Worm (Caenorhabditis elegans) whole organism, L4/young adult: Measurements from ENCODE around the gene C07C7.1.

Source experiments
- W03F9.2 ChIP-seq: fragments of 150-350 bp; optimal IDR thresholded peaks from 2 replicates; lab custom pipeline; 2014; ENCODE audit warnings: missing biosample characterization, missing genetic modification characterization
- him-1 ChIP-seq: sonication (generic microtip); optimal IDR thresholded peaks from 2 replicates; lab custom pipeline; 2016; ENCODE audit warnings: missing genotype, missing genetic modification reagents, missing genetic modification characterization, missing compliant biosample characterization

- no peak for TF ChIP-seq W03F9.2 (tag; lab: Kevin White, UChicago)
- TF ChIP-seq him-1 (tag; lab: Kevin White, UChicago): no peak
These were observed 14.9 kb upstream of the C07C7.1 start for ce11 chrIV:9169764-9170163.
